Fruit fly (Drosophila melanogaster) whole organism, embryonic: ENCODE measurements around the gene pod1.

Experiments
- Bgb ChIP-seq: fragments of 200-800 bp; sonication (Bioruptor generic); IDR thresholded peaks from 2 replicates; pipeline ENCODE4 v1.3.6; 2022; ENCODE audit warnings: missing biosample characterization, missing genetic modification characterization; ENCODE audit not compliant: partially characterized antibody
- CG12769 ChIP-seq: fragments of 200-800 bp; sonication (Bioruptor generic); optimal IDR thresholded peaks from 2 replicates; lab custom pipeline; 2019; ENCODE audit warnings: missing biosample characterization, mild to moderate bottlenecking, missing genetic modification characterization, moderate library complexity
- CG13287 ChIP-seq: fragments of 200-800 bp; sonication (Bioruptor generic); IDR thresholded peaks from 2 replicates; pipeline ENCODE4 v1.3.6; 2022; ENCODE audit warnings: missing biosample characterization, missing genetic modification characterization; ENCODE audit not compliant: partially characterized antibody
- CG17385 ChIP-seq: fragments of 200-800 bp; sonication (Bioruptor generic); optimal IDR thresholded peaks from 3 replicates; lab custom pipeline; 2018; ENCODE audit warnings: missing biosample characterization, mild to moderate bottlenecking, missing genetic modification characterization
- CG17568 ChIP-seq: fragments of 200-800 bp; sonication (Bioruptor generic); optimal IDR thresholded peaks from 2 replicates; lab custom pipeline; 2018; ENCODE audit warnings: missing biosample characterization, mild to moderate bottlenecking, missing genetic modification characterization, moderate library complexity
- CG1792 ChIP-seq: fragments of 200-800 bp; sonication (Bioruptor generic); optimal IDR thresholded peaks from 2 replicates; lab custom pipeline; 2016; ENCODE audit warnings: missing biosample characterization, missing genetic modification characterization
- CG2116 ChIP-seq: fragments of 200-800 bp; sonication (Bioruptor generic); optimal IDR thresholded peaks from 3 replicates; lab custom pipeline; 2018; ENCODE audit warnings: missing biosample characterization, mild to moderate bottlenecking, missing genetic modification characterization
- CG2199 ChIP-seq: fragments of 200-800 bp; sonication (Bioruptor generic); IDR thresholded peaks from 3 replicates; pipeline ENCODE4 v1.3.6; 2022; ENCODE audit warnings: missing biosample characterization, missing genetic modification characterization
- CG33557 ChIP-seq: fragments of 200-800 bp; sonication (Bioruptor generic); optimal IDR thresholded peaks from 2 replicates; lab custom pipeline; 2019; ENCODE audit warnings: missing biosample characterization, mild to moderate bottlenecking, missing genetic modification characterization, moderate library complexity
- CG34224 ChIP-seq: fragments of 200-800 bp; sonication (Bioruptor generic); IDR thresholded peaks from 3 replicates; pipeline ENCODE4 v1.3.6; 2022; ENCODE audit warnings: missing biosample characterization, missing genetic modification characterization; ENCODE audit not compliant: partially characterized antibody
- CG43689 ChIP-seq: fragments of 200-800 bp; sonication (Bioruptor generic); IDR thresholded peaks from 2 replicates; pipeline ENCODE4 v1.3.6; 2022; ENCODE audit warnings: missing biosample characterization, missing genetic modification characterization
- CG6791 ChIP-seq: fragments of 200-800 bp; sonication (Bioruptor generic); IDR thresholded peaks from 3 replicates; pipeline ENCODE4 v1.3.6; 2022; ENCODE audit warnings: missing biosample characterization, missing genetic modification characterization; ENCODE audit not compliant: partially characterized antibody
- CG8281 ChIP-seq: fragments of 200-800 bp; sonication (Bioruptor generic); optimal IDR thresholded peaks from 2 replicates; lab custom pipeline; 2018; ENCODE audit warnings: missing biosample characterization, mild to moderate bottlenecking, missing genetic modification characterization, moderate library complexity
- CG9609 ChIP-seq: fragments of 200-800 bp; sonication (Bioruptor generic); optimal IDR thresholded peaks from 3 replicates; lab custom pipeline; 2016; ENCODE audit warnings: missing biosample characterization, missing genetic modification characterization
- Dll ChIP-seq: fragments of 200-800 bp; sonication (Bioruptor generic); IDR thresholded peaks from 4 replicates; pipeline ENCODE4 v1.3.6; 2022; ENCODE audit warnings: missing biosample characterization, missing genetic modification characterization; ENCODE audit not compliant: partially characterized antibody
- Dref ChIP-seq: fragments of 200-800 bp; sonication (Bioruptor generic); IDR thresholded peaks from 2 replicates; pipeline ENCODE4 v1.3.6; 2022; ENCODE audit warnings: missing biosample characterization, missing genetic modification characterization
- Ets97D ChIP-seq: fragments of 200-800 bp; sonication (Bioruptor generic); optimal IDR thresholded peaks from 3 replicates; lab custom pipeline; 2016; ENCODE audit warnings: missing biosample characterization, missing genetic modification characterization
- HmgD ChIP-seq: fragments of 200-800 bp; sonication (Bioruptor generic); optimal IDR thresholded peaks from 3 replicates; lab custom pipeline; 2016; ENCODE audit warnings: missing biosample characterization, missing genetic modification characterization
- HmgZ ChIP-seq: fragments of 200-800 bp; sonication (Bioruptor generic); optimal IDR thresholded peaks from 2 replicates; lab custom pipeline; 2018; ENCODE audit warnings: missing biosample characterization, mild to moderate bottlenecking, missing genetic modification characterization
- MESR4 ChIP-seq: fragments of 200-800 bp; sonication (Bioruptor generic); optimal IDR thresholded peaks from 2 replicates; lab custom pipeline; 2018; ENCODE audit warnings: missing biosample characterization, mild to moderate bottlenecking, missing genetic modification characterization, moderate library complexity
- Mad ChIP-seq: fragments of 200-800 bp; sonication (Bioruptor generic); optimal IDR thresholded peaks from 2 replicates; lab custom pipeline; 2016; ENCODE audit warnings: missing biosample characterization, missing genetic modification characterization
- Mrtf ChIP-seq: fragments of 200-800 bp; sonication (Bioruptor generic); IDR thresholded peaks from 3 replicates; pipeline ENCODE4 v1.3.6; 2022; ENCODE audit warnings: missing biosample characterization, missing genetic modification characterization
- Nf-YA ChIP-seq: fragments of 200-800 bp; sonication (Bioruptor generic); IDR thresholded peaks from 2 replicates; pipeline ENCODE4 v1.3.6; 2022; ENCODE audit warnings: missing biosample characterization, missing genetic modification characterization
- Optix ChIP-seq: fragments of 200-800 bp; sonication (Bioruptor generic); IDR thresholded peaks from 3 replicates; pipeline ENCODE4 v1.3.6; 2022; ENCODE audit warnings: missing biosample characterization, missing genetic modification characterization
- Spps ChIP-seq: fragments of 200-800 bp; sonication (Bioruptor generic); optimal IDR thresholded peaks from 2 replicates; lab custom pipeline; 2018; ENCODE audit warnings: missing biosample characterization, mild to moderate bottlenecking, missing genetic modification characterization
- Stat92E ChIP-seq, 3 experiments: fragments of >200 bp in 2 of 3; fragments of 200-800 bp in 1 of 3; sonication (Bioruptor generic) in 1 of 3; optimal IDR thresholded peaks; 2 replicates each; lab custom pipeline; 2017 to 2019; ENCODE audit warnings: missing biosample characterization in 3 of 3, missing genetic modification characterization in 3 of 3, mild to moderate bottlenecking in 1 of 3, moderate library complexity in 1 of 3
- amos ChIP-seq: fragments of 200-800 bp; sonication (Bioruptor generic); IDR thresholded peaks from 2 replicates; pipeline ENCODE4 v1.3.6; 2022; ENCODE audit warnings: missing biosample characterization, missing genetic modification characterization; ENCODE audit not compliant: partially characterized antibody
- br ChIP-seq: fragments of >200 bp; optimal IDR thresholded peaks from 2 replicates; lab custom pipeline; 2017
- ci ChIP-seq: fragments of 200-800 bp; sonication (Bioruptor generic); IDR thresholded peaks from 3 replicates; pipeline ENCODE4 v1.3.6; 2022; ENCODE audit warnings: missing biosample characterization, missing genetic modification characterization
- crp ChIP-seq, 2 experiments: fragments of 200-800 bp; sonication (Bioruptor generic); optimal IDR thresholded peaks; 2 replicates in 1 of 2; 3 replicates in 1 of 2; lab custom pipeline; 2017; ENCODE audit warnings: missing biosample characterization in 2 of 2, missing genetic modification characterization in 2 of 2, mild to moderate bottlenecking in 1 of 2, moderate library complexity in 1 of 2
- fd102C ChIP-seq: fragments of 200-800 bp; sonication (Bioruptor generic); optimal IDR thresholded peaks from 2 replicates; lab custom pipeline; 2018; ENCODE audit warnings: missing biosample characterization, mild to moderate bottlenecking, missing genetic modification characterization, moderate library complexity
- gsb-n ChIP-seq: fragments of 200-800 bp; sonication (Bioruptor generic); optimal IDR thresholded peaks from 3 replicates; lab custom pipeline; 2018; ENCODE audit warnings: missing biosample characterization, mild to moderate bottlenecking, missing genetic modification characterization
- inv ChIP-seq: fragments of 200-800 bp; sonication (Bioruptor generic); IDR thresholded peaks from 2 replicates; pipeline ENCODE4 v1.3.6; 2022; ENCODE audit warnings: missing biosample characterization, missing genetic modification characterization; ENCODE audit not compliant: partially characterized antibody
- jing ChIP-seq: fragments of 200-800 bp; sonication (Bioruptor generic); optimal IDR thresholded peaks from 2 replicates; lab custom pipeline; 2018; ENCODE audit warnings: missing biosample characterization, mild to moderate bottlenecking, missing genetic modification characterization
- jumu ChIP-seq: fragments of 200-800 bp; sonication (Bioruptor generic); optimal IDR thresholded peaks from 3 replicates; lab custom pipeline; 2016; ENCODE audit warnings: missing biosample characterization, missing genetic modification characterization
- kni ChIP-seq: fragments of 200-800 bp; sonication (Bioruptor generic); optimal IDR thresholded peaks from 3 replicates; lab custom pipeline; 2017; ENCODE audit warnings: mild to moderate bottlenecking, missing biosample characterization, missing genetic modification reagents, missing genetic modification characterization
- lab ChIP-seq: fragments of 200-800 bp; sonication (Bioruptor generic); optimal IDR thresholded peaks from 3 replicates; lab custom pipeline; 2017; ENCODE audit warnings: missing biosample characterization, missing genetic modification characterization, mild to moderate bottlenecking, moderate library complexity, missing genetic modification reagents
- lbe ChIP-seq: fragments of 200-800 bp; sonication (Bioruptor generic); optimal IDR thresholded peaks from 2 replicates; lab custom pipeline; 2016; ENCODE audit warnings: missing biosample characterization, mild to moderate bottlenecking, missing genetic modification characterization
- p53 ChIP-seq: fragments of 200-800 bp; sonication (Bioruptor generic); optimal IDR thresholded peaks from 2 replicates; lab custom pipeline; 2016; ENCODE audit warnings: missing biosample characterization, missing genetic modification characterization
- pnt ChIP-seq: fragments of 200-800 bp; sonication (Bioruptor generic); optimal IDR thresholded peaks from 3 replicates; lab custom pipeline; 2016; ENCODE audit warnings: missing biosample characterization, missing genetic modification characterization
- pzg ChIP-seq: fragments of 200-800 bp; sonication (Bioruptor generic); optimal IDR thresholded peaks from 3 replicates; lab custom pipeline; 2018; ENCODE audit warnings: missing biosample characterization, mild to moderate bottlenecking, missing genetic modification characterization, moderate library complexity
- sisA ChIP-seq: fragments of 200-800 bp; sonication (Bioruptor generic); IDR thresholded peaks from 2 replicates; pipeline ENCODE4 v1.3.6; 2022; ENCODE audit warnings: missing biosample characterization, missing genetic modification characterization
- slbo ChIP-seq: fragments of 200-800 bp; sonication (Bioruptor generic); IDR thresholded peaks from 2 replicates; pipeline ENCODE4 v1.3.6; 2022; ENCODE audit warnings: missing biosample characterization, missing genetic modification characterization
- sna ChIP-seq: fragments of 200-800 bp; sonication (Bioruptor generic); IDR thresholded peaks from 2 replicates; pipeline ENCODE4 v1.3.6; 2022; ENCODE audit warnings: missing biosample characterization, missing genetic modification characterization; ENCODE audit not compliant: partially characterized antibody
- stwl ChIP-seq: fragments of 200-800 bp; sonication (Bioruptor generic); optimal IDR thresholded peaks from 3 replicates; lab custom pipeline; 2018; ENCODE audit warnings: missing biosample characterization, mild to moderate bottlenecking, missing genetic modification characterization, moderate library complexity
- tna ChIP-seq: fragments of 200-800 bp; sonication (Bioruptor generic); IDR thresholded peaks from 2 replicates; pipeline ENCODE4 v1.3.6; 2022; ENCODE audit warnings: missing biosample characterization, missing genetic modification characterization; ENCODE audit not compliant: partially characterized antibody
- trem ChIP-seq: fragments of 200-800 bp; optimal IDR thresholded peaks from 3 replicates; lab custom pipeline; 2019; ENCODE audit warnings: missing biosample characterization, mild to moderate bottlenecking, missing genetic modification characterization, moderate library complexity
- twi ChIP-seq: fragments of 200-800 bp; optimal IDR thresholded peaks from 2 replicates; lab custom pipeline; 2019; ENCODE audit warnings: missing biosample characterization, mild to moderate bottlenecking, missing genetic modification characterization, moderate library complexity
- wek ChIP-seq: fragments of 200-800 bp; sonication (Bioruptor generic); optimal IDR thresholded peaks from 3 replicates; lab custom pipeline; 2018; ENCODE audit warnings: missing biosample characterization, mild to moderate bottlenecking, missing genetic modification characterization, moderate library complexity
- yki ChIP-seq: fragments of >200 bp; optimal IDR thresholded peaks from 3 replicates; lab custom pipeline; 2018

Gene pod1

dm6 chrX:6759184-6759965 lies 44.1 kb upstream of the pod1 start (continued):
- TF ChIP-seq Dll (GFP tag; lab: Robert Waterston, UW) = peak; percentile 88
- TF ChIP-seq Stat92E (GFP tag; optimal IDR thresholded peaks at IDR 0.05; lab: Kevin White, UChicago) = no peak
- TF ChIP-seq jing (GFP tag; lab: Kevin White, UChicago) = no peak
- peak; percentile 61 for TF ChIP-seq Dref
- peak; percentile 41 for TF ChIP-seq pzg
- peak; percentile 75 for TF ChIP-seq Bgb (GFP tag; lab: Robert Waterston, UW)
- TF ChIP-seq pnt = no peak
- peak; percentile 79 for TF ChIP-seq sna (GFP tag; lab: Robert Waterston, UW)
- TF ChIP-seq amos (GFP tag; lab: Robert Waterston, UW) = peak; percentile 72
- peak; percentile 71; the same call in 1 of the 3 replicates for TF ChIP-seq CG6791
- TF ChIP-seq crp (GFP tag; optimal IDR thresholded peaks at IDR 0.05; lab: Kevin White, UChicago) = peak in 1 of 2 experiments; percentile 33
- no peak for TF ChIP-seq HmgZ
- no peak for TF ChIP-seq lbe (GFP tag; lab: Kevin White, UChicago)
- peak; percentile 56 for TF ChIP-seq CG2116
- no peak for TF ChIP-seq CG1792 (GFP tag; lab: Kevin White, UChicago)
- peak; percentile 83 for TF ChIP-seq CG34224 (GFP tag; lab: Robert Waterston, UW)
- TF ChIP-seq inv = peak; percentile 54
- TF ChIP-seq stwl (tag; lab: Kevin White, UChicago) = peak; percentile 54
- TF ChIP-seq Mrtf (GFP tag; lab: Robert Waterston, UW) = no peak
- TF ChIP-seq ci (GFP tag; lab: Robert Waterston, UW) = no peak; the same call in 1 of the 3 replicates
- TF ChIP-seq p53 (GFP tag; lab: Kevin White, UChicago) = no peak
- TF ChIP-seq br (lab: Kevin White, UChicago) = no peak
- peak; percentile 57 for TF ChIP-seq trem (tag; lab: Kevin White, UChicago)
- TF ChIP-seq CG17385 (GFP tag; lab: Kevin White, UChicago) = no peak
- no peak for TF ChIP-seq CG8281 (tag; lab: Kevin White, UChicago)
- TF ChIP-seq tna (GFP tag; lab: Robert Waterston, UW) = peak; percentile 43; the same call in 1 of the 2 replicates
- peak; percentile 30 for TF ChIP-seq twi
- TF ChIP-seq Ets97D = peak; percentile 16
- peak; percentile 84 for TF ChIP-seq CG13287 (GFP tag; lab: Robert Waterston, UW)
- no peak for TF ChIP-seq fd102C
- TF ChIP-seq yki (lab: Kevin White, UChicago) = no peak
- TF ChIP-seq CG2199 (GFP tag; lab: Robert Waterston, UW) = no peak
- no peak for TF ChIP-seq Optix (GFP tag; lab: Robert Waterston, UW)
- peak; percentile 3 for TF ChIP-seq MESR4 (GFP tag; lab: Kevin White, UChicago)
- TF ChIP-seq lab (GFP tag; lab: Kevin White, UChicago) = no peak
- no peak for TF ChIP-seq CG12769 (tag; lab: Kevin White, UChicago)

- TF ChIP-seq Nf-YA (GFP tag; lab: Robert Waterston, UW) = peak; percentile 74; the same call in 1 of the 2 replicates
- peak; percentile 44 for TF ChIP-seq wek
- no peak for TF ChIP-seq CG17568 (GFP tag; lab: Kevin White, UChicago)
- TF ChIP-seq CG43689 (GFP tag; lab: Robert Waterston, UW) = peak; percentile 69
- TF ChIP-seq CG17385 (GFP tag; lab: Kevin White, UChicago) = peak; percentile 76
- no peak for TF ChIP-seq kni (GFP tag; lab: Kevin White, UChicago)
- TF ChIP-seq HmgD (GFP tag; lab: Kevin White, UChicago) = no peak
- peak; percentile 40 for TF ChIP-seq CG9609 (GFP tag; lab: Kevin White, UChicago)
- no peak for TF ChIP-seq gsb-n (tag; lab: Kevin White, UChicago)
- peak; percentile 96 for TF ChIP-seq slbo
- TF ChIP-seq Spps (tag; lab: Kevin White, UChicago) = peak; percentile 73
- TF ChIP-seq Mad (GFP tag; lab: Kevin White, UChicago) = peak; percentile 76
- peak; percentile 55 for TF ChIP-seq jumu (GFP tag; lab: Kevin White, UChicago)
- TF ChIP-seq sisA (GFP tag; lab: Robert Waterston, UW) = peak; percentile 93
- peak; percentile 84 for TF ChIP-seq CG33557 (GFP tag; lab: Kevin White, UChicago)
Observed at dm6 chrX:6770924-6771323, 32.6 kb upstream of the pod1 start, which contains the start of gene Coq7. TSS of gene Coq7 (plus strand) at chrX:6771225.
